Worm (Caenorhabditis elegans) whole organism, L2 larva: Measurements from ENCODE around the gene fbxb-6.
"Not testable (repeated sequence)": the region's sequence is repeated elsewhere in the genome, so short reads cannot be mapped to it uniquely, and the experiment has no call there.

Source experiments
- C34F6.9 ChIP-seq: fragments of 150-350 bp; optimal IDR thresholded peaks from 2 replicates; lab custom pipeline; 2014; ENCODE audit warnings: missing biosample characterization, missing genetic modification characterization
- F13H6.1 ChIP-seq: sonication (generic microtip); optimal IDR thresholded peaks from 2 replicates; lab custom pipeline; 2016; ENCODE audit warnings: missing genetic modification characterization, missing compliant biosample characterization
- Y55F3AM.14 ChIP-seq: fragments of 200-800 bp; sonication (Bioruptor generic); optimal IDR thresholded peaks from 2 replicates; lab custom pipeline; 2018; ENCODE audit warnings: mild to moderate bottlenecking, missing genetic modification characterization, missing compliant biosample characterization
- ZK546.5 ChIP-seq: sonication (generic microtip); optimal IDR thresholded peaks from 2 replicates; lab custom pipeline; 2017; ENCODE audit warnings: missing biosample characterization, missing genetic modification characterization
- alr-1 ChIP-seq: fragments of 150-350 bp; optimal IDR thresholded peaks from 2 replicates; lab custom pipeline; 2014; ENCODE audit warnings: missing biosample characterization, missing genetic modification characterization
- ama-1 ChIP-seq: fragments of 150-350 bp; optimal IDR thresholded peaks from 2 replicates; lab custom pipeline; 2018; ENCODE audit warnings: inconsistent platforms
- blmp-1 ChIP-seq: sonication (generic microtip); optimal IDR thresholded peaks from 2 replicates; lab custom pipeline; 2017; ENCODE audit warnings: missing genetic modification characterization, mild to moderate bottlenecking, missing compliant biosample characterization, antibody characterized with exemption, moderate library complexity; ENCODE audit not compliant: insufficient read depth
- ceh-82 ChIP-seq: fragments of 150-350 bp; optimal IDR thresholded peaks from 2 replicates; lab custom pipeline; 2014; ENCODE audit warnings: missing biosample characterization, missing genetic modification characterization
- crh-2 ChIP-seq: sonication (generic microtip); optimal IDR thresholded peaks from 2 replicates; lab custom pipeline; 2017; ENCODE audit warnings: missing biosample characterization, missing genetic modification characterization
- egl-27 ChIP-seq: sonication (generic microtip); optimal IDR thresholded peaks from 3 replicates; lab custom pipeline; 2017; ENCODE audit warnings: missing biosample characterization, missing genetic modification reagents, missing genetic modification characterization
- elt-3 ChIP-seq: sonication (generic microtip); optimal IDR thresholded peaks from 2 replicates; lab custom pipeline; 2017; ENCODE audit warnings: missing biosample characterization, missing genetic modification characterization
- fos-1 ChIP-seq: fragments of 150-350 bp; optimal IDR thresholded peaks from 2 replicates; lab custom pipeline; 2014; ENCODE audit warnings: missing biosample characterization, missing genetic modification characterization
- lin-11 ChIP-seq: fragments of 150-350 bp; sonication (generic microtip); optimal IDR thresholded peaks from 2 replicates; lab custom pipeline; 2014; ENCODE audit warnings: missing biosample characterization, missing genetic modification characterization, inconsistent platforms, mixed read lengths
- lin-13 ChIP-seq: fragments of 150-350 bp; optimal IDR thresholded peaks from 2 replicates; lab custom pipeline; 2014; ENCODE audit warnings: missing biosample characterization, missing genetic modification reagents, missing genetic modification characterization
- lin-39 ChIP-seq: fragments of 150-350 bp; optimal IDR thresholded peaks from 2 replicates; lab custom pipeline; 2014; ENCODE audit warnings: missing biosample characterization, missing genetic modification reagents, missing genetic modification characterization
- lsy-2 ChIP-seq, 2 experiments: fragments of 150-350 bp in 1 of 2; sonication (generic microtip) in 1 of 2; optimal IDR thresholded peaks; 2 replicates each; lab custom pipeline; 2014 to 2017; ENCODE audit warnings: missing biosample characterization in 2 of 2, missing genetic modification characterization in 2 of 2
- mab-5 ChIP-seq: fragments of 150-350 bp; optimal IDR thresholded peaks from 2 replicates; lab custom pipeline; 2014; ENCODE audit warnings: missing biosample characterization, missing genetic modification characterization
- mbf-1 ChIP-seq: sonication (generic microtip); optimal IDR thresholded peaks from 2 replicates; lab custom pipeline; 2017; ENCODE audit warnings: missing biosample characterization, missing genetic modification characterization
- nhr-10 ChIP-seq: sonication (generic microtip); optimal IDR thresholded peaks from 2 replicates; lab custom pipeline; 2017; ENCODE audit warnings: missing biosample characterization, missing genetic modification characterization
- nhr-12 ChIP-seq: fragments of 150-350 bp; optimal IDR thresholded peaks from 2 replicates; lab custom pipeline; 2014; ENCODE audit warnings: missing biosample characterization, missing genetic modification characterization
- nhr-21 ChIP-seq: fragments of 150-350 bp; optimal IDR thresholded peaks from 2 replicates; lab custom pipeline; 2014; ENCODE audit warnings: missing biosample characterization, missing genetic modification characterization
- nhr-237 ChIP-seq: fragments of 150-350 bp; optimal IDR thresholded peaks from 2 replicates; lab custom pipeline; 2014; ENCODE audit warnings: missing biosample characterization, missing genetic modification characterization
- nhr-25 ChIP-seq: fragments of 150-350 bp; sonication (generic microtip); optimal IDR thresholded peaks from 3 replicates; lab custom pipeline; 2014; ENCODE audit warnings: missing biosample characterization, missing genetic modification characterization
- peb-1 ChIP-seq: fragments of 150-350 bp; optimal IDR thresholded peaks from 2 replicates; lab custom pipeline; 2014; ENCODE audit warnings: missing biosample characterization, missing genetic modification characterization
- sem-4 ChIP-seq: fragments of 150-350 bp; optimal IDR thresholded peaks from 2 replicates; lab custom pipeline; 2014; ENCODE audit warnings: missing biosample characterization, missing genetic modification reagents, missing genetic modification characterization
- skn-1 ChIP-seq: sonication (generic microtip); optimal IDR thresholded peaks from 2 replicates; lab custom pipeline; 2017; ENCODE audit warnings: missing biosample characterization, missing genetic modification characterization
- sma-9 ChIP-seq, 2 experiments: fragments of 150-350 bp in 1 of 2; sonication (generic microtip) in 1 of 2; optimal IDR thresholded peaks; 2 replicates each; lab custom pipeline; 2014 to 2016; ENCODE audit warnings: missing genetic modification characterization in 2 of 2, mild to moderate bottlenecking in 1 of 2, missing biosample characterization in 1 of 2, missing compliant biosample characterization in 1 of 2, missing genetic modification reagents in 1 of 2, moderate library complexity in 1 of 2
- snpc-4 ChIP-seq: fragments of 150-350 bp; optimal IDR thresholded peaks from 2 replicates; lab custom pipeline; 2014; ENCODE audit warnings: missing biosample characterization, missing genetic modification characterization
- unc-55 ChIP-seq: fragments of 150-350 bp; sonication (generic microtip); optimal IDR thresholded peaks from 3 replicates; lab custom pipeline; 2014; ENCODE audit warnings: missing biosample characterization, missing genetic modification reagents, missing genetic modification characterization
- unc-62 ChIP-seq: fragments of 150-350 bp; optimal IDR thresholded peaks from 2 replicates; lab custom pipeline; 2014; ENCODE audit warnings: missing biosample characterization, missing genetic modification reagents, missing genetic modification characterization
- zag-1 ChIP-seq: fragments of 150-350 bp; optimal IDR thresholded peaks from 2 replicates; lab custom pipeline; 2014; ENCODE audit warnings: missing biosample characterization, missing genetic modification characterization
- ztf-11 ChIP-seq: sonication (generic microtip); optimal IDR thresholded peaks from 2 replicates; lab custom pipeline; 2017; ENCODE audit warnings: missing biosample characterization, missing genetic modification characterization

Gene fbxb-6

DNA sequence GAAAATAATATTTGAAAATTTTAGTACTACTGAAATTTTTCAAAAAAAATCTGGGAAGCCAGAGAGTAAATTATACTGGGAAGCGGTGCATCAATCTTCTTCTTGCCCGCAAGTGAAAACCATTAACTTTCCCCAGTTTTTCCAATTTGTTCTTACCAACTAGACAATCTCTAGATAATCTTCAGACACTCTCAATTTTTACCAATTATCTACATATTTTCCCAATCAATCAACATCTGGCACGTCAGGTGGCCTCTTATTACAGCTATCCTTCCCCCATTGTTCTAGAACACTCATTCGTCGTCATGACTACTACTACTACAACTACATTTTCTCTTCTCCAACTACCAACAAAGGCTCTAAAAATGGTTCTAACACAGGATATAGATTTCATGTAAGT, at the start of gene fbxb-6:
TSS of gene fbxb-6 (plus strand) at position 301 of the 400 bp plus-strand sequence.
- TF ChIP-seq egl-27 (tag; lab: Kevin White, UChicago) (no peak), nhr-10 (tag; lab: Kevin White, UChicago) (no peak), F13H6.1 (tag; lab: Kevin White, UChicago) (no peak), Y55F3AM.14 (GFP tag; lab: Kevin White, UChicago) (no peak), alr-1 (tag; lab: Kevin White, UChicago) (no peak), crh-2 (no peak), unc-55 (GFP tag; lab: Kevin White, UChicago) (no peak), nhr-21 (tag; lab: Kevin White, UChicago) (no peak), lsy-2 (tag; optimal IDR thresholded peaks at IDR 0.05; lab: Kevin White, UChicago) (no peak), elt-3 (tag; lab: Kevin White, UChicago) (no peak), lin-39 (tag; lab: Kevin White, UChicago) (no peak), ZK546.5 (tag; lab: Kevin White, UChicago) (no peak), sma-9 (GFP tag; optimal IDR thresholded peaks at IDR 0.05; lab: Kevin White, UChicago) (no peak), sma-9 (tag; optimal IDR thresholded peaks at IDR 0.05; lab: Kevin White, UChicago) (no peak), ztf-11 (tag; lab: Kevin White, UChicago) (no peak), blmp-1 (tag; lab: Kevin White, UChicago) (no peak), skn-1 (tag; lab: Kevin White, UChicago) (no peak), ama-1 (lab: Kevin White, UChicago) (no peak)

DNA sequence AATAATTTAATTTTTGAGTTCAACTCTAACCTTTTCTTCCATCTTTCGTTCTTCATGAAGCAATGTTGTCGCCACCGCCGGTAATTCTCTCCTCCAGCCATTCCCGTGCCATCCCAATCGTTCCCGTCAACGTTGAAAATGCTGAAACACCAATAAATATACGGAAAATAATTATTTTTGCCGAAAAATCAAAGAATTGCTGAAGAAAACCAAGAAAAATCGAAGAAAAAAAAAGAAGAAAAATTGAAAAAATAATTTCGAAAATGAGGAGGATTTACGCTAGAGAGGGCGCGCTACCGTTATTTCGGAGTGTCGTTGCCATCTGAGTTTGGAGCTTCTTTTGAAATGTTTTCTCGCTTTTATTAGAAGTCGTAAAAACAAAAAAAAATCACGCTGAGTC, 41.1 kb upstream of the fbxb-6 start, which contains the start of gene cya-2:
TSS of gene cya-2 (minus strand) at position 101 of the 400 bp plus-strand sequence.
- TF ChIP-seq peb-1 (tag; lab: Kevin White, UChicago); snpc-4; sem-4 (tag; lab: Kevin White, UChicago): not testable (repeated sequence)

ce11 chrII:2026525-2026924, 38.1 kb upstream of the fbxb-6 start, which contains the start of gene bath-21:
Gene bath-21, minus strand, starts transcription at chrII:2026625.
- TF ChIP-seq fos-1 (no peak), zag-1 (tag; lab: Kevin White, UChicago) (no peak), sma-9 (GFP tag; optimal IDR thresholded peaks at IDR 0.05; lab: Kevin White, UChicago) (no peak), sma-9 (tag; optimal IDR thresholded peaks at IDR 0.05; lab: Kevin White, UChicago) (no peak), lsy-2 (tag; optimal IDR thresholded peaks at IDR 0.05; lab: Kevin White, UChicago) (no peak), ztf-11 (tag; lab: Kevin White, UChicago) (no peak), skn-1 (tag; lab: Kevin White, UChicago) (no peak), nhr-10 (tag; lab: Kevin White, UChicago) (no peak)

DNA sequence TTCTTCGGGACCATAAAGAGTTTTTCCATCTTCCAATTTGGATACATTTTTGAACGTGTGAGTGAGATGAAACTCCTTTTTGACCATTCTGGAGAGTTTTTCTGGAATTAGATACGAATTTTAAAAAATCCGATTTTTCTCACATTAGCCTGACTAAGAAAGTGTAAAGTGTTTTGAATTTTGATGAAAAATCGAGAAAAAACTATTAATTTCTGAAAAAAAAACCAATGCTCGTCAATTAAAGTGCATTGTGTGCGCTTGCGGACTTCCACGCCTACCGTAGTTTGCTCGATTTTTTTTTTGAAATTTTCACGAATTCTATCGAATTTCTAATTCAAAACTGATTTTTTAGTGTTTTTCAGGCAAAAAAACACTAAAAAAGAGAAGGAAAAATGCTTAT, 35.9 kb upstream of the fbxb-6 start, which contains the start of gene bath-1:
TSS of gene bath-1 (minus strand) at position 101 of the 400 bp plus-strand sequence.
- TF ChIP-seq lsy-2 (tag; optimal IDR thresholded peaks at IDR 0.05; lab: Kevin White, UChicago) (no peak), nhr-25 (no peak), lin-39 (tag; lab: Kevin White, UChicago) (no peak), zag-1 (tag; lab: Kevin White, UChicago) (no peak), nhr-237 (no peak), nhr-12 (tag; lab: Kevin White, UChicago) (no peak), Y55F3AM.14 (GFP tag; lab: Kevin White, UChicago) (no peak)

- no peak for TF ChIP-seq unc-62 (GFP tag; lab: Kevin White, UChicago)
- no peak for TF ChIP-seq sem-4 (tag; lab: Kevin White, UChicago)
- TF ChIP-seq peb-1 (tag; lab: Kevin White, UChicago) = no peak
- TF ChIP-seq unc-55 (GFP tag; lab: Kevin White, UChicago) = no peak
- no peak for TF ChIP-seq sma-9 (GFP tag; optimal IDR thresholded peaks at IDR 0.05; lab: Kevin White, UChicago)
- TF ChIP-seq sma-9 (tag; optimal IDR thresholded peaks at IDR 0.05; lab: Kevin White, UChicago) = no peak
- TF ChIP-seq F13H6.1 (tag; lab: Kevin White, UChicago) = no peak
- no peak for TF ChIP-seq blmp-1 (tag; lab: Kevin White, UChicago)
- TF ChIP-seq mbf-1 (tag; lab: Kevin White, UChicago) = no peak
- TF ChIP-seq Y55F3AM.14 (GFP tag; lab: Kevin White, UChicago) = no peak
- TF ChIP-seq, all 48 proteins: peak for 0
These were observed 34.2 kb upstream of the fbxb-6 start, which contains the start of gene bath-3 for ce11 chrII:2030367-2030766. Gene bath-3, minus strand, starts transcription at chrII:2030467.

ce11 chrII:2031852-2032251, 32.7 kb upstream of the fbxb-6 start, which contains the start of gene bath-5:
Gene bath-5, minus strand, starts transcription at chrII:2031952.
- TF ChIP-seq Y55F3AM.14 (GFP tag; lab: Kevin White, UChicago) (no peak), fos-1 (no peak), lin-11 (tag; lab: Kevin White, UChicago) (no peak), ceh-82 (tag; lab: Kevin White, UChicago) (no peak), C34F6.9 (tag; lab: Kevin White, UChicago) (no peak), blmp-1 (tag; lab: Kevin White, UChicago) (no peak), unc-55 (GFP tag; lab: Kevin White, UChicago) (no peak), mab-5 (tag; lab: Kevin White, UChicago) (no peak), lin-13 (no peak), egl-27 (tag; lab: Kevin White, UChicago) (no peak), mbf-1 (tag; lab: Kevin White, UChicago) (no peak), sem-4 (tag; lab: Kevin White, UChicago) (no peak), alr-1 (tag; lab: Kevin White, UChicago) (no peak)
